Worm (Caenorhabditis elegans): ENCODE data around the gene lin-14.

The lin-14 gene

ce11 chrX:11471409-11471808 lies 6.0 kb downstream of the lin-14 start:
- TF ChIP-seq pag-3 (tag; optimal IDR thresholded peaks at IDR 0.05; ENCODE audit: borderline replicate concordance) (no peak), hlh-30 (tag; optimal IDR thresholded peaks at IDR 0.05; ENCODE audit: insufficient read depth) (no peak)

ce11 chrX:11471893-11472292 lies 6.5 kb downstream of the lin-14 start:
- peak; percentile 64 for TF ChIP-seq hlh-30 (tag; optimal IDR thresholded peaks at IDR 0.05; ENCODE audit: insufficient read depth)
- TF ChIP-seq gmeb-2 (tag; optimal IDR thresholded peaks at IDR 0.05), result no peak

ce11 chrX:11472407-11472806 lies 7.0 kb downstream of the lin-14 start:
- TF ChIP-seq ceh-45 (GFP tag; IDR thresholded peaks at IDR 0.05) (no peak), sdc-2 (tag; optimal IDR thresholded peaks at IDR 0.05) (peak; percentile 91)

ce11 chrX:11472953-11473671 lies 7.8 kb downstream of the lin-14 start:
- TF ChIP-seq pha-2 (tag; optimal IDR thresholded peaks at IDR 0.05) (no peak), pag-3 (tag; optimal IDR thresholded peaks at IDR 0.05; ENCODE audit: borderline replicate concordance) (no peak), elt-2 (tag; optimal IDR thresholded peaks at IDR 0.05) (no peak), ceh-48 (tag; optimal IDR thresholded peaks at IDR 0.05) (no peak), ceh-24 (tag; optimal IDR thresholded peaks at IDR 0.05) (no peak), ceh-14 (tag; optimal IDR thresholded peaks at IDR 0.05) (peak; percentile 72), ceh-6 (GFP tag; optimal IDR thresholded peaks at IDR 0.05) (no peak), hlh-30 (tag; optimal IDR thresholded peaks at IDR 0.05; ENCODE audit: insufficient read depth) (peak; percentile 7), C38D4.7 (GFP tag; optimal IDR thresholded peaks at IDR 0.05) (no peak), C08G9.2 (tag; optimal IDR thresholded peaks at IDR 0.05) (peak; percentile 22), nfya-1 (tag; optimal IDR thresholded peaks at IDR 0.05) (peak; percentile 71), che-1 (tag; optimal IDR thresholded peaks at IDR 0.05) (no peak), unc-3 (GFP tag; conservative IDR thresholded peaks at IDR 0.05) (no peak), unc-3 (tag; optimal IDR thresholded peaks at IDR 0.05) (peak; percentile 67), unc-42 (tag; optimal IDR thresholded peaks at IDR 0.05) (peak; percentile 53), ceh-30 (tag; optimal IDR thresholded peaks at IDR 0.05) (no peak), ceh-31 (tag; optimal IDR thresholded peaks at IDR 0.05) (peak; percentile 78), dmd-4 (tag; optimal IDR thresholded peaks at IDR 0.05; ENCODE audit: borderline replicate concordance) (peak; percentile 50), hlh-6 (tag; optimal IDR thresholded peaks at IDR 0.05) (peak; percentile 20), ceh-18 (tag; optimal IDR thresholded peaks at IDR 0.05) (peak; percentile 72), odd-2 (tag; optimal IDR thresholded peaks at IDR 0.05) (no peak), K09A11.1 (tag; optimal IDR thresholded peaks at IDR 0.05; ENCODE audit: insufficient read depth) (peak; percentile 24), hlh-15 (tag; optimal IDR thresholded peaks at IDR 0.05) (no peak), ceh-34 (tag; optimal IDR thresholded peaks at IDR 0.05) (peak; percentile 45), elt-4 (tag; optimal IDR thresholded peaks at IDR 0.05) (peak; percentile 78), lin-11 (tag; optimal IDR thresholded peaks at IDR 0.05) (no peak), npax-4 (tag; optimal IDR thresholded peaks at IDR 0.05) (no peak), ceh-9 (tag; optimal IDR thresholded peaks at IDR 0.05) (no peak), nhr-232 (tag; optimal IDR thresholded peaks at IDR 0.05) (no peak), lim-6 (tag; optimal IDR thresholded peaks at IDR 0.05) (no peak), ceh-45 (GFP tag; IDR thresholded peaks at IDR 0.05) (no peak), mec-3 (tag; optimal IDR thresholded peaks at IDR 0.05; ENCODE audit: borderline replicate concordance) (no peak), syd-9 (tag; optimal IDR thresholded peaks at IDR 0.05) (no peak), pat-9 (tag; optimal IDR thresholded peaks at IDR 0.05) (no peak), zip-5 (tag; optimal IDR thresholded peaks at IDR 0.05) (no peak), sdc-2 (tag; optimal IDR thresholded peaks at IDR 0.05) (no peak), ama-1 (optimal IDR thresholded peaks at IDR 0.05) (no peak), eyg-1 (tag; optimal IDR thresholded peaks at IDR 0.05) (no peak), ceh-19 (GFP tag; optimal IDR thresholded peaks at IDR 0.05) (peak; percentile 79), nhr-11 (tag; optimal IDR thresholded peaks at IDR 0.05) (no peak), Y22D7AL.16 (tag; optimal IDR thresholded peaks at IDR 0.05) (no peak), rnt-1 (tag; optimal IDR thresholded peaks at IDR 0.05) (no peak), unc-55 (GFP tag; optimal IDR thresholded peaks at IDR 0.05) (no peak), ahr-1 (tag; optimal IDR thresholded peaks at IDR 0.05) (no peak)
